Fruit fly (Drosophila melanogaster): ENCODE data around the gene nom.

Gene nom

dm6 chr3R:8741248-8741647, 18.3 kb downstream of the nom start:
- TF ChIP-seq so (GFP tag; IDR thresholded peaks at IDR 0.05): peak; percentile 41; the same call in 1 of the 3 replicates
- 0 out of 3 replicates have a peak, but pooled peaks have one; percentile 33 for TF ChIP-seq ci (GFP tag; IDR thresholded peaks at IDR 0.05)
- peak; percentile 32 for TF ChIP-seq BtbVII (GFP tag; optimal IDR thresholded peaks at IDR 0.05)
- no peak for TF ChIP-seq crc (GFP tag; optimal IDR thresholded peaks at IDR 0.05)
- 0 out of 4 replicates have a peak, but pooled peaks have one; percentile 32 for TF ChIP-seq chinmo (GFP tag; IDR thresholded peaks at IDR 0.05; ENCODE audit: partially characterized antibody)
- peak; percentile 7 for TF ChIP-seq grn (GFP tag; optimal IDR thresholded peaks at IDR 0.05)
- TF ChIP-seq CG12769 (tag; optimal IDR thresholded peaks at IDR 0.05): peak; percentile 71
- TF ChIP-seq abd-A (tag; optimal IDR thresholded peaks at IDR 0.05): peak; percentile 72
- peak; percentile 66 for TF ChIP-seq sd (tag; optimal IDR thresholded peaks at IDR 0.05)
- no peak for TF ChIP-seq CG1647 (GFP tag; optimal IDR thresholded peaks at IDR 0.05)
- peak in 1 of 2 experiments; percentile 79 for TF ChIP-seq Pdp1 (GFP tag; optimal IDR thresholded peaks at IDR 0.05)
- peak in 1 of 2 experiments; percentile 46 for TF ChIP-seq Eip74EF (GFP tag; optimal IDR thresholded peaks at IDR 0.05)
- no peak for TF ChIP-seq CG7556 (GFP tag; optimal IDR thresholded peaks at IDR 0.05)
- TF ChIP-seq CG6175 (GFP tag; IDR thresholded peaks at IDR 0.05): no peak
- TF ChIP-seq Neu2 (GFP tag; optimal IDR thresholded peaks at IDR 0.05; ENCODE audit: borderline replicate concordance): no peak
- peak; percentile 42 for TF ChIP-seq fd64A (GFP tag; optimal IDR thresholded peaks at IDR 0.05)
- no peak for TF ChIP-seq CG14965 (GFP tag; optimal IDR thresholded peaks at IDR 0.05; ENCODE audit: borderline replicate concordance)
- peak; percentile 48 for TF ChIP-seq CG10543 (GFP tag; optimal IDR thresholded peaks at IDR 0.05)
- TF ChIP-seq Med (GFP tag): peak; percentile 35
- TF ChIP-seq Max (GFP tag; optimal IDR thresholded peaks at IDR 0.05): no peak

- TF ChIP-seq disco-r (GFP tag; optimal IDR thresholded peaks at IDR 0.05) (no peak), Blimp-1 (GFP tag; optimal IDR thresholded peaks at IDR 0.05) (peak; percentile 56), sisA (GFP tag; IDR thresholded peaks at IDR 0.05) (0 out of 2 replicates have a peak, but pooled peaks have one; percentile 4), ken (GFP tag; IDR thresholded peaks at IDR 0.05) (0 out of 3 replicates have a peak, but pooled peaks have one; percentile 35), Med (GFP tag) (peak; percentile 12), vvl (GFP tag; IDR thresholded peaks at IDR 0.05) (0 out of 2 replicates have a peak, but pooled peaks have one; percentile 7), chm (GFP tag; IDR thresholded peaks at IDR 0.05) (0 out of 2 replicates have a peak, but pooled peaks have one; percentile 13), HLH3B (GFP tag; IDR thresholded peaks at IDR 0.05) (peak; percentile 29; the same call in 1 of the 2 replicates), sens (GFP tag) (peak; percentile 58), oc (tag; optimal IDR thresholded peaks at IDR 0.05) (peak; percentile 55), tna (GFP tag; IDR thresholded peaks at IDR 0.05; ENCODE audit: partially characterized antibody) (no peak)
These were observed 19.0 kb downstream of the nom start for dm6 chr3R:8741941-8742340.

- no peak for TF ChIP-seq CG2120 (GFP tag; optimal IDR thresholded peaks at IDR 0.05)
- TF ChIP-seq ara (GFP tag; IDR thresholded peaks at IDR 0.05): no peak
- no peak for TF ChIP-seq CG12744 (GFP tag; optimal IDR thresholded peaks at IDR 0.05)
- no peak for TF ChIP-seq CG8359 (GFP tag; optimal IDR thresholded peaks at IDR 0.05; ENCODE audit: borderline replicate concordance)
- no peak for TF ChIP-seq CHES-1-like (GFP tag; optimal IDR thresholded peaks at IDR 0.05)
- no peak for TF ChIP-seq kah (GFP tag; optimal IDR thresholded peaks at IDR 0.05)
- TF ChIP-seq CG12391 (tag; optimal IDR thresholded peaks at IDR 0.05): no peak
- TF ChIP-seq Taf1 (GFP tag; IDR thresholded peaks at IDR 0.05): no peak
These were observed 19.7 kb downstream of the nom start for dm6 chr3R:8742661-8743060.

Measured in whole organism, embryonic.